Fruit fly (Drosophila melanogaster) whole organism, embryonic: ENCODE measurements around the gene Nph.

Source experiments
- Abd-B ChIP-seq: fragments of 200-800 bp; sonication (Bioruptor generic); optimal IDR thresholded peaks from 2 replicates; lab custom pipeline; 2018; ENCODE audit warnings: missing biosample characterization, mild to moderate bottlenecking, missing genetic modification characterization, moderate library complexity
- CG10147 ChIP-seq: fragments of 200-800 bp; sonication (Bioruptor generic); optimal IDR thresholded peaks from 2 replicates; lab custom pipeline; 2019; ENCODE audit warnings: missing biosample characterization, mild to moderate bottlenecking, missing genetic modification characterization, moderate library complexity
- CG1024 ChIP-seq: fragments of 200-800 bp; sonication (Bioruptor generic); IDR thresholded peaks from 2 replicates; pipeline ENCODE4 v1.3.6; 2022; ENCODE audit warnings: missing biosample characterization, missing genetic modification characterization
- CG10431 ChIP-seq: fragments of 200-800 bp; sonication (Bioruptor generic); optimal IDR thresholded peaks from 3 replicates; lab custom pipeline; 2018; ENCODE audit warnings: missing biosample characterization, mild to moderate bottlenecking, missing genetic modification characterization
- CG12104 ChIP-seq: fragments of 200-800 bp; sonication (Bioruptor generic); optimal IDR thresholded peaks from 3 replicates; lab custom pipeline; 2016; ENCODE audit warnings: missing biosample characterization, missing genetic modification characterization
- CG14014 ChIP-seq: fragments of 200-800 bp; sonication (Bioruptor generic); IDR thresholded peaks from 2 replicates; pipeline ENCODE4 v1.3.6; 2022; ENCODE audit warnings: missing biosample characterization, missing genetic modification characterization
- CG15696 ChIP-seq: fragments of 200-800 bp; sonication (Bioruptor generic); optimal IDR thresholded peaks from 2 replicates; lab custom pipeline; 2019; ENCODE audit warnings: missing biosample characterization, mild to moderate bottlenecking, missing genetic modification characterization, moderate library complexity
- CG17612 ChIP-seq: fragments of 200-800 bp; sonication (Bioruptor generic); IDR thresholded peaks from 2 replicates; pipeline ENCODE4 v1.3.6; 2022; ENCODE audit warnings: missing biosample characterization, missing genetic modification characterization
- CG31224 ChIP-seq: fragments of 200-800 bp; sonication (Bioruptor generic); IDR thresholded peaks from 2 replicates; pipeline ENCODE4 v1.3.6; 2022; ENCODE audit warnings: missing biosample characterization, missing genetic modification characterization
- CG4328 ChIP-seq: fragments of 200-800 bp; sonication (Bioruptor generic); optimal IDR thresholded peaks from 3 replicates; lab custom pipeline; 2017; ENCODE audit warnings: missing biosample characterization, missing genetic modification reagents, missing genetic modification characterization
- CG6175 ChIP-seq: fragments of 200-800 bp; sonication (Bioruptor generic); IDR thresholded peaks from 3 replicates; pipeline ENCODE4 v1.3.6; 2022; ENCODE audit warnings: missing biosample characterization, missing genetic modification characterization
- CG6791 ChIP-seq: fragments of 200-800 bp; sonication (Bioruptor generic); IDR thresholded peaks from 3 replicates; pipeline ENCODE4 v1.3.6; 2022; ENCODE audit warnings: missing biosample characterization, missing genetic modification characterization; ENCODE audit not compliant: partially characterized antibody
- CG6813 ChIP-seq: fragments of 200-800 bp; sonication (Bioruptor generic); optimal IDR thresholded peaks from 2 replicates; lab custom pipeline; 2017; ENCODE audit warnings: missing biosample characterization, missing genetic modification characterization, mild to moderate bottlenecking, moderate library complexity, missing genetic modification reagents
- CG7357 ChIP-seq: fragments of 200-800 bp; sonication (Bioruptor generic); IDR thresholded peaks from 3 replicates; pipeline ENCODE4 v1.3.6; 2022; ENCODE audit warnings: missing biosample characterization, missing genetic modification characterization
- CG8281 ChIP-seq: fragments of 200-800 bp; sonication (Bioruptor generic); optimal IDR thresholded peaks from 2 replicates; lab custom pipeline; 2018; ENCODE audit warnings: missing biosample characterization, mild to moderate bottlenecking, missing genetic modification characterization, moderate library complexity
- CG8290 ChIP-seq, 3 experiments: fragments of 200-800 bp; sonication (Bioruptor generic); optimal IDR thresholded peaks; 2 replicates each; lab custom pipeline; 2016 to 2019; ENCODE audit warnings: missing biosample characterization in 3 of 3, missing genetic modification characterization in 3 of 3, mild to moderate bottlenecking in 2 of 3, moderate library complexity in 1 of 3
- CG9437 ChIP-seq: fragments of 200-800 bp; sonication (Bioruptor generic); optimal IDR thresholded peaks from 2 replicates; lab custom pipeline; 2018; ENCODE audit warnings: missing biosample characterization, mild to moderate bottlenecking, missing genetic modification characterization
- CG9609 ChIP-seq: fragments of 200-800 bp; sonication (Bioruptor generic); optimal IDR thresholded peaks from 3 replicates; lab custom pipeline; 2016; ENCODE audit warnings: missing biosample characterization, missing genetic modification characterization
- CoRest ChIP-seq: fragments of 200-800 bp; sonication (Bioruptor generic); optimal IDR thresholded peaks from 3 replicates; lab custom pipeline; 2018; ENCODE audit warnings: missing biosample characterization, mild to moderate bottlenecking, missing genetic modification characterization, moderate library complexity
- ERR ChIP-seq: fragments of 200-800 bp; sonication (Bioruptor generic); optimal IDR thresholded peaks from 2 replicates; lab custom pipeline; 2016; ENCODE audit warnings: missing biosample characterization, missing genetic modification characterization
- Elba2 ChIP-seq: fragments of 200-800 bp; sonication (Bioruptor generic); optimal IDR thresholded peaks from 3 replicates; lab custom pipeline; 2016; ENCODE audit warnings: missing biosample characterization, missing genetic modification characterization
- Fer2 ChIP-seq: fragments of 200-800 bp; sonication (Bioruptor generic); optimal IDR thresholded peaks from 2 replicates; lab custom pipeline; 2018; ENCODE audit warnings: missing biosample characterization, mild to moderate bottlenecking, missing genetic modification characterization, moderate library complexity
- GATAe ChIP-seq: fragments of 200-800 bp; sonication (Bioruptor generic); conservative IDR thresholded peaks from 2 replicates; pipeline ENCODE4 v1.3.6; 2022; ENCODE audit warnings: missing biosample characterization, missing genetic modification characterization
- Gug ChIP-seq: fragments of 200-800 bp; sonication (Bioruptor generic); IDR thresholded peaks from 4 replicates; pipeline ENCODE4 v1.3.6; 2022; ENCODE audit warnings: missing biosample characterization, missing genetic modification characterization
- HmgD ChIP-seq: fragments of 200-800 bp; sonication (Bioruptor generic); optimal IDR thresholded peaks from 3 replicates; lab custom pipeline; 2016; ENCODE audit warnings: missing biosample characterization, missing genetic modification characterization
- Hmx ChIP-seq: fragments of 200-800 bp; sonication (Bioruptor generic); optimal IDR thresholded peaks from 2 replicates; lab custom pipeline; 2016; ENCODE audit warnings: missing biosample characterization, missing genetic modification characterization
- Hr51 ChIP-seq, 2 experiments: fragments of 200-800 bp; sonication (Bioruptor generic); optimal IDR thresholded peaks; 2 replicates in 1 of 2; 3 replicates in 1 of 2; lab custom pipeline; 2016 to 2018; ENCODE audit warnings: missing biosample characterization in 2 of 2, missing genetic modification characterization in 2 of 2, mild to moderate bottlenecking in 1 of 2, moderate library complexity in 1 of 2
- Poxn ChIP-seq: fragments of 200-800 bp; sonication (Bioruptor generic); IDR thresholded peaks from 2 replicates; pipeline ENCODE4 v1.3.6; 2022; ENCODE audit warnings: missing biosample characterization, missing genetic modification characterization
- bbx ChIP-seq: fragments of 200-800 bp; sonication (Bioruptor generic); IDR thresholded peaks from 2 replicates; pipeline ENCODE4 v1.3.6; 2022; ENCODE audit warnings: missing biosample characterization, missing genetic modification characterization; ENCODE audit not compliant: partially characterized antibody
- cg ChIP-seq: fragments of 200-800 bp; sonication (Bioruptor generic); optimal IDR thresholded peaks from 3 replicates; lab custom pipeline; 2019; ENCODE audit warnings: missing biosample characterization, mild to moderate bottlenecking, missing genetic modification characterization, moderate library complexity
- chinmo ChIP-seq: fragments of 200-800 bp; sonication (Bioruptor generic); IDR thresholded peaks from 4 replicates; pipeline ENCODE4 v1.3.6; 2022; ENCODE audit warnings: missing biosample characterization, missing genetic modification characterization; ENCODE audit not compliant: partially characterized antibody
- crc ChIP-seq: fragments of 200-800 bp; sonication (Bioruptor generic); optimal IDR thresholded peaks from 2 replicates; lab custom pipeline; 2016; ENCODE audit warnings: missing biosample characterization, missing genetic modification characterization
- dan ChIP-seq: fragments of 200-800 bp; sonication (Bioruptor generic); IDR thresholded peaks from 2 replicates; pipeline ENCODE4 v1.3.6; 2022; ENCODE audit warnings: missing biosample characterization, missing genetic modification characterization
- dmrt99B ChIP-seq: fragments of 200-800 bp; sonication (Bioruptor generic); optimal IDR thresholded peaks from 2 replicates; lab custom pipeline; 2018; ENCODE audit warnings: missing biosample characterization, mild to moderate bottlenecking, missing genetic modification characterization, moderate library complexity
- eyg ChIP-seq: fragments of 200-800 bp; sonication (Bioruptor generic); optimal IDR thresholded peaks from 3 replicates; lab custom pipeline; 2016; ENCODE audit warnings: missing biosample characterization, missing genetic modification characterization
- ftz-f1 ChIP-seq: fragments of 200-800 bp; sonication (Bioruptor generic); optimal IDR thresholded peaks from 2 replicates; lab custom pipeline; 2016; ENCODE audit warnings: missing biosample characterization, missing genetic modification characterization
- kah ChIP-seq: fragments of 200-800 bp; sonication (Bioruptor generic); optimal IDR thresholded peaks from 2 replicates; lab custom pipeline; 2018; ENCODE audit warnings: missing biosample characterization, mild to moderate bottlenecking, missing genetic modification characterization
- pb ChIP-seq: fragments of 200-800 bp; sonication (Bioruptor generic); optimal IDR thresholded peaks from 3 replicates; lab custom pipeline; 2016; ENCODE audit warnings: missing biosample characterization, missing genetic modification characterization
- pfk ChIP-seq: fragments of 200-800 bp; sonication (Bioruptor generic); optimal IDR thresholded peaks from 2 replicates; lab custom pipeline; 2018; ENCODE audit warnings: missing biosample characterization, mild to moderate bottlenecking, missing genetic modification characterization, moderate library complexity
- prd ChIP-seq, 3 experiments: fragments of >200 bp in 2 of 3; fragments of 200-800 bp in 1 of 3; sonication (Bioruptor generic) in 1 of 3; optimal IDR thresholded peaks in 2 of 3; IDR thresholded peaks in 1 of 3; 2 replicates in 2 of 3; 3 replicates in 1 of 3; pipeline versions ENCODE4 v1.3.6 to Lab custom; 2017 to 2022; ENCODE audit warnings: missing biosample characterization in 1 of 3, missing genetic modification characterization in 1 of 3
- rib ChIP-seq: fragments of 200-800 bp; sonication (Bioruptor generic); IDR thresholded peaks from 2 replicates; pipeline ENCODE4 v1.3.6; 2022; ENCODE audit warnings: missing biosample characterization, missing genetic modification characterization
- run ChIP-seq: fragments of 200-800 bp; sonication (Bioruptor generic); optimal IDR thresholded peaks from 3 replicates; lab custom pipeline; 2018; ENCODE audit warnings: missing biosample characterization, mild to moderate bottlenecking, missing genetic modification characterization
- salm ChIP-seq: fragments of 200-800 bp; sonication (Bioruptor generic); optimal IDR thresholded peaks from 2 replicates; lab custom pipeline; 2018; ENCODE audit warnings: missing biosample characterization, mild to moderate bottlenecking, missing genetic modification characterization
- schlank ChIP-seq: fragments of 200-800 bp; sonication (Bioruptor generic); optimal IDR thresholded peaks from 2 replicates; lab custom pipeline; 2018; ENCODE audit warnings: missing biosample characterization, mild to moderate bottlenecking, missing genetic modification characterization
- tap ChIP-seq: fragments of 200-800 bp; optimal IDR thresholded peaks from 3 replicates; lab custom pipeline; 2019; ENCODE audit warnings: missing biosample characterization, mild to moderate bottlenecking, missing genetic modification characterization, moderate library complexity
- tx ChIP-seq: fragments of 200-800 bp; sonication (Bioruptor generic); optimal IDR thresholded peaks from 2 replicates; lab custom pipeline; 2016; ENCODE audit warnings: missing biosample characterization, missing genetic modification characterization
- zf30C ChIP-seq: fragments of 200-800 bp; sonication (Bioruptor generic); optimal IDR thresholded peaks from 3 replicates; lab custom pipeline; 2018; ENCODE audit warnings: missing biosample characterization, mild to moderate bottlenecking, missing genetic modification characterization

Nph gene

dm6 chr3R:30046029-30047001 lies 41.7 kb upstream of the Nph start, which contains the start of the genes RpL32 and CG7943 (continued):
- TF ChIP-seq prd (optimal IDR thresholded peaks at IDR 0.05; lab: Kevin White, UChicago), result no peak
- peak; percentile 97 for TF ChIP-seq prd (GFP tag; IDR thresholded peaks at IDR 0.05; lab: Robert Waterston, UW)
- peak; percentile 90 for TF ChIP-seq HmgD (GFP tag; lab: Kevin White, UChicago)
- TF ChIP-seq ERR (GFP tag; lab: Kevin White, UChicago), result peak; percentile 91
- TF ChIP-seq run (tag; lab: Kevin White, UChicago), result peak; percentile 87
- peak; percentile 96 for TF ChIP-seq CG14014 (GFP tag; lab: Robert Waterston, UW)
- no peak for TF ChIP-seq cg (GFP tag; lab: Kevin White, UChicago)
- TF ChIP-seq CG1024, result peak; percentile 80
- peak; percentile 82 for TF ChIP-seq dmrt99B (tag; lab: Kevin White, UChicago)
- TF ChIP-seq bbx (GFP tag; lab: Robert Waterston, UW), result peak; percentile 100
- peak; percentile 81 for TF ChIP-seq CG15696 (tag; lab: Kevin White, UChicago)
- peak; percentile 86 for TF ChIP-seq salm (tag; lab: Kevin White, UChicago)
- peak; percentile 92 for TF ChIP-seq CG12104 (GFP tag; lab: Kevin White, UChicago)
- TF ChIP-seq Elba2 (GFP tag; lab: Kevin White, UChicago), result peak; percentile 34
- peak; percentile 85 for TF ChIP-seq Poxn (GFP tag; lab: Robert Waterston, UW)
- TF ChIP-seq kah (GFP tag; lab: Kevin White, UChicago), result peak; percentile 72
- TF ChIP-seq tap (tag; lab: Kevin White, UChicago), result peak; percentile 89
- peak; percentile 92 for TF ChIP-seq CG6175 (GFP tag; lab: Robert Waterston, UW)
- TF ChIP-seq CG4328 (GFP tag; lab: Kevin White, UChicago), result peak; percentile 94
- peak; percentile 82 for TF ChIP-seq CG17612
- peak; percentile 80 for TF ChIP-seq GATAe (GFP tag; lab: Robert Waterston, UW)
- TF ChIP-seq eyg, result peak; percentile 96
- peak; percentile 93 for TF ChIP-seq schlank (tag; lab: Kevin White, UChicago)
- TF ChIP-seq rib (GFP tag; lab: Robert Waterston, UW), result peak; percentile 94
- TF ChIP-seq CG8290 (GFP tag; optimal IDR thresholded peaks at IDR 0.05; lab: Kevin White, UChicago), result peak; percentile 91
- peak in 1 of 2 experiments; percentile 95 for TF ChIP-seq CG8290 (tag; optimal IDR thresholded peaks at IDR 0.05; lab: Kevin White, UChicago)
- TF ChIP-seq CG9609 (GFP tag; lab: Kevin White, UChicago), result peak; percentile 91
- peak; percentile 90 for TF ChIP-seq CG10147 (GFP tag; lab: Kevin White, UChicago)
- TF ChIP-seq tx (GFP tag; lab: Kevin White, UChicago), result peak; percentile 83
- peak; percentile 96 for TF ChIP-seq pb (GFP tag; lab: Kevin White, UChicago)
- TF ChIP-seq zf30C (GFP tag; lab: Kevin White, UChicago), result no peak
- peak; percentile 84 to 94 for TF ChIP-seq Hr51 (GFP tag; optimal IDR thresholded peaks at IDR 0.05; lab: Kevin White, UChicago)
- TF ChIP-seq CG7357 (GFP tag; lab: Robert Waterston, UW), result peak; percentile 92
- TF ChIP-seq ftz-f1, result peak; percentile 81
- TF ChIP-seq CG10431 (GFP tag; lab: Kevin White, UChicago), result peak; percentile 78
- TF ChIP-seq Abd-B (GFP tag; lab: Kevin White, UChicago), result peak; percentile 83
- peak; percentile 100 for TF ChIP-seq CG6791 (GFP tag; lab: Robert Waterston, UW)
- peak; percentile 95 for TF ChIP-seq crc (GFP tag; lab: Kevin White, UChicago)
- TF ChIP-seq chinmo, result peak; percentile 100
- peak; percentile 93 for TF ChIP-seq CG6813
- peak; percentile 84 for TF ChIP-seq dan
- peak; percentile 85 for TF ChIP-seq CoRest (tag; lab: Kevin White, UChicago)
- TF ChIP-seq CG9437 (GFP tag; lab: Kevin White, UChicago), result peak; percentile 76
- TF ChIP-seq Fer2 (tag; lab: Kevin White, UChicago), result peak; percentile 92
- TF ChIP-seq Gug (GFP tag; lab: Robert Waterston, UW), result peak; percentile 97
- TF ChIP-seq CG8281, result peak; percentile 60
- TF ChIP-seq pfk, result peak; percentile 80
- TF ChIP-seq CG31224, result peak; percentile 90
- TF ChIP-seq Hmx, result peak; percentile 86
